Worm (Caenorhabditis elegans): ENCODE measurements around the gene Y50E8A.10.

DNA sequence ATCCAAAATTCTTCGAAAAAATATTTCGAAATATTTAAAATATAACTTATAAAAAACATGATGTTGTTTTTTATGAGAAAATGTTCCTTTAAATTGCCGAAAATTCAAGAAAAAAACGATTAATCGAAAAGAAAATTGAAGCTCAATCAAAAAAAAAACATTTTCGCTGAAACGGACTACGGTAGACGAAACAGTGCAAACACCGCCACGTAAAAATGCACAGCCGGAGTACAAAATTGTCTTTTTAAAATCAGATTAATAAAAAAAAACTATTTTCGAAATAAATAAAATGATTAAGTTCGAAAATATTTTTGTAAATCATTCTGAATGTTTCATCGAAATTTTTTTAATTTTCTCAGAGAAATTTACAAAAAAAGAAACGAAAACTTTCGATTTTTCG is 33.8 kb downstream of the Y50E8A.10 start:
- TF ChIP-seq snpc-4 (tag; optimal IDR thresholded peaks at IDR 0.05) (no peak), fos-1 (tag; optimal IDR thresholded peaks at IDR 0.05) (no peak), zag-1 (tag; optimal IDR thresholded peaks at IDR 0.05) (no peak), ztf-4 (tag; optimal IDR thresholded peaks at IDR 0.05) (no peak), elt-2 (tag; optimal IDR thresholded peaks at IDR 0.05) (no peak), nhr-23 (tag; optimal IDR thresholded peaks at IDR 0.05) (no peak), tbx-2 (tag; optimal IDR thresholded peaks at IDR 0.05) (no peak), ceh-82 (tag; optimal IDR thresholded peaks at IDR 0.05) (no peak)
